Fruit fly (Drosophila melanogaster): Measurements from ENCODE around the gene AdoR.

Gene AdoR

dm6 chr3R:30195606-30196049 is 46.2 kb upstream of the AdoR start (continued):
- TF ChIP-seq CG7372 (GFP tag; IDR thresholded peaks at IDR 0.05) (peak; percentile 18; the same call in 1 of the 2 replicates), CG4730 (GFP tag; IDR thresholded peaks at IDR 0.05) (0 out of 2 replicates have a peak, but pooled peaks have one; percentile 20), chm (GFP tag; IDR thresholded peaks at IDR 0.05) (peak; percentile 80; the same call in 1 of the 2 replicates), CG17612 (GFP tag; IDR thresholded peaks at IDR 0.05) (peak; percentile 35; the same call in 1 of the 2 replicates), fu2 (GFP tag; optimal IDR thresholded peaks at IDR 0.05) (peak; percentile 47), CG13894 (tag; optimal IDR thresholded peaks at IDR 0.05) (peak; percentile 1), Six4 (GFP tag; optimal IDR thresholded peaks at IDR 0.05) (no peak), CG6791 (GFP tag; IDR thresholded peaks at IDR 0.05; ENCODE audit: partially characterized antibody) (0 out of 3 replicates have a peak, but pooled peaks have one; percentile 35), Trl (optimal IDR thresholded peaks at IDR 0.05) (no peak), Trl (GFP tag; optimal IDR thresholded peaks at IDR 0.05) (no peak), PHDP (tag; optimal IDR thresholded peaks at IDR 0.05) (peak; percentile 47), Dip2 (GFP tag; IDR thresholded peaks at IDR 0.05) (no peak), CG14441 (GFP tag; IDR thresholded peaks at IDR 0.05) (peak; percentile 46; the same call in 1 of the 2 replicates), mirr (GFP tag; optimal IDR thresholded peaks at IDR 0.05) (peak; percentile 42), CG12744 (GFP tag; optimal IDR thresholded peaks at IDR 0.05) (peak; percentile 2), Doc2 (GFP tag; IDR thresholded peaks at IDR 0.05) (no peak; the same call in 1 of the 2 replicates), Elba2 (GFP tag; optimal IDR thresholded peaks at IDR 0.05) (no peak), eve (GFP tag; optimal IDR thresholded peaks at IDR 0.05) (no peak), dati (GFP tag; IDR thresholded peaks at IDR 0.05) (no peak), TFAM (GFP tag; optimal IDR thresholded peaks at IDR 0.05) (no peak), CG9727 (GFP tag; optimal IDR thresholded peaks at IDR 0.05) (no peak), MESR4 (GFP tag; optimal IDR thresholded peaks at IDR 0.05) (peak; percentile 22), cas (GFP tag; IDR thresholded peaks at IDR 0.05) (no peak), Hmr (GFP tag; optimal IDR thresholded peaks at IDR 0.05) (peak; percentile 74), Meics (GFP tag; optimal IDR thresholded peaks at IDR 0.05) (peak; percentile 62), E2f1 (GFP tag; IDR thresholded peaks at IDR 0.05) (peak; percentile 55), pfk (GFP tag; optimal IDR thresholded peaks at IDR 0.05) (no peak), az2 (GFP tag; optimal IDR thresholded peaks at IDR 0.05) (no peak), Hmx (GFP tag; optimal IDR thresholded peaks at IDR 0.05) (no peak), CG8765 (GFP tag; IDR thresholded peaks at IDR 0.05) (no peak), sim (GFP tag; IDR thresholded peaks at IDR 0.05) (no peak), hbn (GFP tag; IDR thresholded peaks at IDR 0.05; ENCODE audit: partially characterized antibody) (no peak), corto (GFP tag; optimal IDR thresholded peaks at IDR 0.05) (no peak), unc-4 (GFP tag; IDR thresholded peaks at IDR 0.05; ENCODE audit: partially characterized antibody) (no peak), CG8388 (GFP tag; optimal IDR thresholded peaks at IDR 0.05) (no peak), CG18476 (GFP tag; optimal IDR thresholded peaks at IDR 0.05) (no peak), gro (GFP tag; optimal IDR thresholded peaks at IDR 0.05) (no peak), ara (GFP tag; IDR thresholded peaks at IDR 0.05) (0 out of 2 replicates have a peak, but pooled peaks have one; percentile 49), sens (GFP tag) (no peak), her (GFP tag; optimal IDR thresholded peaks at IDR 0.05) (peak; percentile 72), Tbp (GFP tag; optimal IDR thresholded peaks at IDR 0.05) (no peak), Lpt (GFP tag; optimal IDR thresholded peaks at IDR 0.05) (no peak), CG16779 (GFP tag; IDR thresholded peaks at IDR 0.05) (peak; percentile 71), Vsx1 (GFP tag; optimal IDR thresholded peaks at IDR 0.05) (peak; percentile 91), jing (GFP tag; optimal IDR thresholded peaks at IDR 0.05) (no peak), CG15601 (tag; optimal IDR thresholded peaks at IDR 0.05) (peak; percentile 40), CG15011 (GFP tag; optimal IDR thresholded peaks at IDR 0.05) (no peak), tll (GFP tag; optimal IDR thresholded peaks at IDR 0.05) (no peak), tio (GFP tag; optimal IDR thresholded peaks at IDR 0.05) (no peak), CG16863 (GFP tag; optimal IDR thresholded peaks at IDR 0.05) (no peak), Ets97D (GFP tag; optimal IDR thresholded peaks at IDR 0.05) (peak; percentile 8), repo (GFP tag; optimal IDR thresholded peaks at IDR 0.05) (no peak)

Data from whole organism, embryonic.